Fruit fly (Drosophila melanogaster): ENCODE measurements around the gene p.

Gene p

DNA sequence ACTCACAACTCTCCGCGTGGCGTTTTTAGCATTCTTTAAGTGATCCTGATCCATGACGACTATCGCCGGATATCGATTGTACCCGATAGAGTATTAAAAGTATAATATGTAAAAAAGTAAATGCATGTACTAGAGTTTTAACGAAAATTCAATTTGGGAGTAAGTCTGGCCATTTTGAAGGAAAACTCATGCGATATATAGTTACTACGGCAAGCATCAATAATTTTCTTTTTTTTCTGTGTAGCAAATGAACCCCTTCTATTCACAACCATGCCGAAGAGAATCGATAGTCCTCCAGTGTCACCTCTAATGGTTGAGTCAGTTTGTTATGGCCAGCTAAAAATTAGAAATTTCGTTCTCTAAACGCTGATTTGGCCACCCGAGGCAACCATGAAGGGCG, 17.8 kb downstream of the p start, which contains the start of the genes Sys1 and Dhod (continued):
- TF ChIP-seq CG6854 (GFP tag; optimal IDR thresholded peaks at IDR 0.05): no peak
- peak; percentile 71 for TF ChIP-seq CG13894 (tag; optimal IDR thresholded peaks at IDR 0.05)
- no peak for TF ChIP-seq gt (GFP tag; IDR thresholded peaks at IDR 0.05)
- peak; percentile 52 for TF ChIP-seq CG12659 (GFP tag; optimal IDR thresholded peaks at IDR 0.05)
- no peak for TF ChIP-seq hth (optimal IDR thresholded peaks at IDR 0.05)
- TF ChIP-seq sc (optimal IDR thresholded peaks at IDR 0.05): no peak
- TF ChIP-seq sc (GFP tag; optimal IDR thresholded peaks at IDR 0.05): no peak
- no peak for TF ChIP-seq Oli (tag; optimal IDR thresholded peaks at IDR 0.05)
- peak; percentile 78 for TF ChIP-seq inv (GFP tag; IDR thresholded peaks at IDR 0.05; ENCODE audit: partially characterized antibody)
- TF ChIP-seq Hand (GFP tag; optimal IDR thresholded peaks at IDR 0.05): no peak
- no peak for TF ChIP-seq Poxn (GFP tag; IDR thresholded peaks at IDR 0.05)
- no peak for TF ChIP-seq Lpt (GFP tag; optimal IDR thresholded peaks at IDR 0.05)
- TF ChIP-seq CG6272 (GFP tag; IDR thresholded peaks at IDR 0.05): peak; percentile 75
- peak; percentile 31 for TF ChIP-seq stwl (tag; optimal IDR thresholded peaks at IDR 0.05)
- peak; percentile 22 for TF ChIP-seq tx (GFP tag; optimal IDR thresholded peaks at IDR 0.05)
- TF ChIP-seq CG11456 (GFP tag; IDR thresholded peaks at IDR 0.05): peak; percentile 67; the same call in 2 of the 3 replicates
- peak; percentile 37; the same call in 1 of the 3 replicates for TF ChIP-seq dysf (GFP tag; IDR thresholded peaks at IDR 0.05)
- TF ChIP-seq tup (GFP tag; optimal IDR thresholded peaks at IDR 0.05): no peak
- no peak for TF ChIP-seq pros (GFP tag; optimal IDR thresholded peaks at IDR 0.05)
- TF ChIP-seq scrt (GFP tag; optimal IDR thresholded peaks at IDR 0.05): peak; percentile 26
- peak; percentile 77 for TF ChIP-seq Dip3 (GFP tag; optimal IDR thresholded peaks at IDR 0.05)
- peak; percentile 46 for TF ChIP-seq CG34376 (GFP tag; optimal IDR thresholded peaks at IDR 0.05)
- TF ChIP-seq CG8281 (tag; optimal IDR thresholded peaks at IDR 0.05): no peak
- no peak for TF ChIP-seq lov (optimal IDR thresholded peaks at IDR 0.05)
- 0 out of 3 replicates have a peak, but pooled peaks have one; percentile 10 for TF ChIP-seq lov (GFP tag; IDR thresholded peaks at IDR 0.05)
- TF ChIP-seq salm (tag; optimal IDR thresholded peaks at IDR 0.05): no peak
- peak; percentile 93 for TF ChIP-seq row (GFP tag; IDR thresholded peaks at IDR 0.05)
- peak; percentile 45 for TF ChIP-seq CG12942 (GFP tag; optimal IDR thresholded peaks at IDR 0.05)
- peak; percentile 71 for TF ChIP-seq CG10267 (tag; optimal IDR thresholded peaks at IDR 0.05)
- TF ChIP-seq Atf-2 (GFP tag; optimal IDR thresholded peaks at IDR 0.05): peak; percentile 51
- no peak for TF ChIP-seq Fer2 (tag; optimal IDR thresholded peaks at IDR 0.05)
- TF ChIP-seq br (optimal IDR thresholded peaks at IDR 0.05): no peak
- TF ChIP-seq CG8765 (GFP tag; IDR thresholded peaks at IDR 0.05): peak; percentile 49; the same call in 1 of the 2 replicates
- TF ChIP-seq CG4730 (GFP tag; IDR thresholded peaks at IDR 0.05): peak; percentile 53
- TF ChIP-seq CG10274 (GFP tag; optimal IDR thresholded peaks at IDR 0.05): no peak
- TF ChIP-seq sna (GFP tag; IDR thresholded peaks at IDR 0.05; ENCODE audit: partially characterized antibody): peak; percentile 72; the same call in 1 of the 2 replicates
- TF ChIP-seq Dip2 (GFP tag; IDR thresholded peaks at IDR 0.05): no peak
- TF ChIP-seq pum (GFP tag; optimal IDR thresholded peaks at IDR 0.05): peak; percentile 49
- TF ChIP-seq trh (GFP tag; optimal IDR thresholded peaks at IDR 0.05): no peak
- peak; percentile 34 for TF ChIP-seq Side (GFP tag; optimal IDR thresholded peaks at IDR 0.05)
- no peak for TF ChIP-seq CG17912 (GFP tag; optimal IDR thresholded peaks at IDR 0.05)
- no peak for TF ChIP-seq yki (optimal IDR thresholded peaks at IDR 0.05)
- no peak for TF ChIP-seq ash1 (GFP tag; optimal IDR thresholded peaks at IDR 0.05)
- TF ChIP-seq Ets65A (GFP tag): peak; percentile 97
- peak; percentile 3 for TF ChIP-seq CG15696 (tag; optimal IDR thresholded peaks at IDR 0.05)
- peak; percentile 51 for TF ChIP-seq al (GFP tag; IDR thresholded peaks at IDR 0.05)
- TF ChIP-seq CG8359 (GFP tag; optimal IDR thresholded peaks at IDR 0.05; ENCODE audit: borderline replicate concordance): no peak
- TF ChIP-seq danr (GFP tag; IDR thresholded peaks at IDR 0.05): no peak
- peak; percentile 28 for TF ChIP-seq CG17385 (GFP tag; optimal IDR thresholded peaks at IDR 0.05)
- TF ChIP-seq Hmx (GFP tag; optimal IDR thresholded peaks at IDR 0.05): peak; percentile 0
- TF ChIP-seq Dll (GFP tag; IDR thresholded peaks at IDR 0.05; ENCODE audit: partially characterized antibody): peak; percentile 93
- no peak for TF ChIP-seq Hr78 (GFP tag; optimal IDR thresholded peaks at IDR 0.05)

Data from whole organism, embryonic.